Worm (Caenorhabditis elegans) whole organism, L1 larva: ENCODE data around the gene F49E12.12.
A peak's percentile ranks its signal among the peaks of the same experiment; 100 is the strongest.

ENCODE experiments used
- C04F5.9 ChIP-seq: sonication (generic microtip); optimal IDR thresholded peaks from 2 replicates; lab custom pipeline; 2016; ENCODE audit warnings: missing genetic modification characterization, missing compliant biosample characterization
- Y116A8C.19 ChIP-seq: sonication (generic microtip); optimal IDR thresholded peaks from 2 replicates; lab custom pipeline; 2016; ENCODE audit warnings: missing compliant biosample characterization, missing genetic modification characterization, borderline replicate concordance
- alr-1 ChIP-seq: fragments of 200-800 bp; sonication (Bioruptor generic); optimal IDR thresholded peaks from 2 replicates; lab custom pipeline; 2018; ENCODE audit warnings: borderline replicate concordance, mild to moderate bottlenecking, missing genetic modification characterization, missing compliant biosample characterization
- blmp-1 ChIP-seq: fragments of 150-350 bp; optimal IDR thresholded peaks from 2 replicates; lab custom pipeline; 2014; ENCODE audit warnings: missing biosample characterization, missing genetic modification characterization
- ceh-63 ChIP-seq: fragments of 200-800 bp; sonication (Bioruptor generic); optimal IDR thresholded peaks from 2 replicates; lab custom pipeline; 2018; ENCODE audit warnings: mild to moderate bottlenecking, missing genetic modification characterization, missing compliant biosample characterization
- ceh-8 ChIP-seq: fragments of 200-800 bp; sonication (Bioruptor generic); optimal IDR thresholded peaks from 2 replicates; lab custom pipeline; 2018; ENCODE audit warnings: mild to moderate bottlenecking, missing genetic modification characterization, moderate library complexity, missing compliant biosample characterization
- ceh-90 ChIP-seq: sonication (generic microtip); optimal IDR thresholded peaks from 2 replicates; lab custom pipeline; 2016; ENCODE audit warnings: missing genetic modification characterization, missing compliant biosample characterization
- efl-1 ChIP-seq, 4 experiments: fragments of 150-350 bp; optimal IDR thresholded peaks in 3 of 4; peaks in 1 of 4; 1 replicate in 1 of 4; 2 replicates in 3 of 4; lab custom pipeline; 2014; ENCODE audit warnings: missing biosample characterization in 2 of 4, missing genetic modification characterization in 2 of 4, missing genetic modification reagents in 2 of 4
- efl-3 ChIP-seq: fragments of 200-800 bp; sonication (Bioruptor generic); optimal IDR thresholded peaks from 2 replicates; lab custom pipeline; 2018; ENCODE audit warnings: mild to moderate bottlenecking, missing genetic modification characterization, missing compliant biosample characterization
- elt-2 ChIP-seq: sonication (generic microtip); optimal IDR thresholded peaks from 2 replicates; lab custom pipeline; 2016; ENCODE audit warnings: missing genetic modification characterization, mild to moderate bottlenecking, inconsistent platforms, missing compliant biosample characterization, missing genetic modification reagents
- ets-5 ChIP-seq: fragments of 200-800 bp; sonication (Bioruptor generic); IDR thresholded peaks from 2 replicates; pipeline ENCODE4 v1.3.6; 2022; ENCODE audit warnings: missing genetic modification characterization, missing compliant biosample characterization
- fkh-10 ChIP-seq: sonication (generic microtip); optimal IDR thresholded peaks from 2 replicates; lab custom pipeline; 2017; ENCODE audit warnings: missing biosample characterization, missing genetic modification reagents, missing genetic modification characterization
- fos-1 ChIP-seq: fragments of 150-350 bp; optimal IDR thresholded peaks from 2 replicates; lab custom pipeline; 2014; ENCODE audit warnings: missing biosample characterization, missing genetic modification characterization
- grh-1 ChIP-seq: fragments of 200-800 bp; sonication (Bioruptor generic); IDR thresholded peaks from 2 replicates; pipeline ENCODE4 v1.3.6; 2022; ENCODE audit warnings: missing genetic modification reagents, missing genetic modification characterization, missing compliant biosample characterization
- hpl-2 ChIP-seq: fragments of 150-350 bp; optimal IDR thresholded peaks from 2 replicates; lab custom pipeline; 2014; ENCODE audit warnings: missing biosample characterization, missing genetic modification reagents, missing genetic modification characterization
- jun-1 ChIP-seq: fragments of 150-350 bp; optimal IDR thresholded peaks from 2 replicates; lab custom pipeline; 2014; ENCODE audit warnings: missing biosample characterization, missing genetic modification reagents, missing genetic modification characterization
- lin-13 ChIP-seq: fragments of 150-350 bp; optimal IDR thresholded peaks from 2 replicates; lab custom pipeline; 2014; ENCODE audit warnings: missing biosample characterization, missing genetic modification reagents, missing genetic modification characterization
- lin-14 ChIP-seq: fragments of 200-800 bp; sonication (Bioruptor generic); optimal IDR thresholded peaks from 2 replicates; lab custom pipeline; 2018; ENCODE audit warnings: mild to moderate bottlenecking, missing genetic modification characterization, moderate library complexity, missing compliant biosample characterization
- lin-35 ChIP-seq, 2 experiments: fragments of 150-350 bp; optimal IDR thresholded peaks; 2 replicates each; lab custom pipeline; 2014; ENCODE audit warnings: missing biosample characterization in 2 of 2, missing genetic modification characterization in 2 of 2, missing genetic modification reagents in 2 of 2
- lin-39 ChIP-seq: fragments of 150-350 bp; optimal IDR thresholded peaks from 2 replicates; lab custom pipeline; 2014; ENCODE audit warnings: missing biosample characterization, missing genetic modification reagents, missing genetic modification characterization
- lir-3 ChIP-seq: sonication (generic microtip); optimal IDR thresholded peaks from 2 replicates; lab custom pipeline; 2016; ENCODE audit warnings: mild to moderate bottlenecking, missing genetic modification characterization, moderate library complexity, missing compliant biosample characterization; ENCODE audit not compliant: poor library complexity
- mab-9 ChIP-seq: fragments of 200-800 bp; sonication (Bioruptor generic); IDR thresholded peaks from 2 replicates; pipeline ENCODE4 v1.3.6; 2022; ENCODE audit warnings: missing genetic modification reagents, missing genetic modification characterization, missing compliant biosample characterization
- mep-1 ChIP-seq: fragments of 150-350 bp; optimal IDR thresholded peaks from 2 replicates; lab custom pipeline; 2014; ENCODE audit warnings: missing biosample characterization, missing genetic modification characterization
- nhr-12 ChIP-seq: sonication (generic microtip); optimal IDR thresholded peaks from 2 replicates; lab custom pipeline; 2017; ENCODE audit warnings: missing biosample characterization, missing genetic modification characterization
- nhr-19 ChIP-seq: fragments of 200-800 bp; sonication (Bioruptor generic); conservative IDR thresholded peaks from 2 replicates; pipeline ENCODE4 v1.3.6; 2022; ENCODE audit warnings: missing genetic modification characterization, missing compliant biosample characterization
- nhr-84 ChIP-seq: sonication (generic microtip); optimal IDR thresholded peaks from 2 replicates; lab custom pipeline; 2017; ENCODE audit warnings: missing biosample characterization, missing genetic modification characterization
- nhr-85 ChIP-seq: sonication (generic microtip); peaks from one replicate; lab custom pipeline; 2016; ENCODE audit warnings: missing genetic modification characterization, inconsistent platforms, missing compliant biosample characterization
- nhr-90 ChIP-seq: sonication (generic microtip); optimal IDR thresholded peaks from 2 replicates; lab custom pipeline; 2016; ENCODE audit warnings: mild to moderate bottlenecking, missing genetic modification characterization, missing compliant biosample characterization; ENCODE audit not compliant: poor library complexity
- pag-3 ChIP-seq: sonication (generic microtip); optimal IDR thresholded peaks from 2 replicates; lab custom pipeline; 2017; ENCODE audit warnings: missing genetic modification characterization, mild to moderate bottlenecking, missing compliant biosample characterization, antibody characterized with exemption, borderline replicate concordance; ENCODE audit not compliant: insufficient read depth
- snpc-4 ChIP-seq: fragments of 150-350 bp; optimal IDR thresholded peaks from 2 replicates; lab custom pipeline; 2014; ENCODE audit warnings: missing biosample characterization, missing genetic modification characterization
- swsn-7 ChIP-seq: sonication (generic microtip); optimal IDR thresholded peaks from 2 replicates; lab custom pipeline; 2016; ENCODE audit warnings: missing genetic modification characterization, missing compliant biosample characterization
- tbx-2 ChIP-seq: sonication (generic microtip); optimal IDR thresholded peaks from 2 replicates; lab custom pipeline; 2016; ENCODE audit warnings: missing genetic modification characterization, missing compliant biosample characterization
- unc-30 ChIP-seq: sonication (generic microtip); optimal IDR thresholded peaks from 2 replicates; lab custom pipeline; 2017; ENCODE audit warnings: missing biosample characterization, missing genetic modification characterization
- vab-15 ChIP-seq: sonication (generic microtip); optimal IDR thresholded peaks from 2 replicates; lab custom pipeline; 2017; ENCODE audit warnings: missing genotype, mild to moderate bottlenecking, missing genetic modification characterization, missing compliant biosample characterization
- xbp-1 ChIP-seq: sonication (generic microtip); optimal IDR thresholded peaks from 2 replicates; lab custom pipeline; 2016; ENCODE audit warnings: missing genetic modification characterization, missing compliant biosample characterization
- zag-1 ChIP-seq: fragments of 150-350 bp; optimal IDR thresholded peaks from 2 replicates; lab custom pipeline; 2014; ENCODE audit warnings: missing biosample characterization, missing genetic modification characterization
- zip-4 ChIP-seq: fragments of 200-800 bp; sonication (Bioruptor generic); optimal IDR thresholded peaks from 2 replicates; lab custom pipeline; 2018; ENCODE audit warnings: mild to moderate bottlenecking, missing genetic modification characterization, moderate library complexity, missing compliant biosample characterization
- ztf-11 ChIP-seq, 2 experiments: sonication (generic microtip); optimal IDR thresholded peaks; 2 replicates each; lab custom pipeline; 2016 to 2017; ENCODE audit warnings: missing genetic modification characterization in 2 of 2, missing biosample characterization in 1 of 2, missing compliant biosample characterization in 1 of 2

The F49E12.12 gene

ce11 chrII:8399997-8400396 is 18.7 kb downstream of the F49E12.12 start:
- peak; percentile 77 for TF ChIP-seq elt-2 (tag; lab: Kevin White, UChicago)
- TF ChIP-seq mab-9, result no peak
- no peak for TF ChIP-seq fos-1 (tag; lab: Kevin White, UChicago)
- peak; percentile 48 for TF ChIP-seq jun-1
- no peak for TF ChIP-seq tbx-2
- no peak for TF ChIP-seq ceh-90

ce11 chrII:8404748-8405147 is 23.5 kb downstream of the F49E12.12 start, which contains the start of gene skpo-1:
Gene skpo-1 (minus strand): TSS chrII:8404848.
- TF ChIP-seq alr-1 (tag; lab: Kevin White, UChicago) (no peak), Y116A8C.19 (no peak), efl-1 (optimal IDR thresholded peaks at IDR 0.05; lab: Kevin White, UChicago) (no peak), efl-1 (GFP tag; optimal IDR thresholded peaks at IDR 0.05 in 1 of 2; lab: Kevin White, UChicago) (peak in 1 of 2 experiments; percentile 10), ceh-8 (GFP tag; lab: Kevin White, UChicago) (no peak), xbp-1 (tag; lab: Kevin White, UChicago) (no peak), snpc-4 (tag; lab: Kevin White, UChicago) (no peak)

- no peak for TF ChIP-seq ceh-63
- TF ChIP-seq nhr-90 (tag; lab: Kevin White, UChicago), result no peak
- TF ChIP-seq tbx-2, result no peak
- TF ChIP-seq grh-1 (GFP tag; lab: Robert Waterston, UW), result no peak
- no peak for TF ChIP-seq mep-1 (tag; lab: Kevin White, UChicago)
- TF ChIP-seq lir-3 (tag; lab: Kevin White, UChicago), result no peak
- no peak for TF ChIP-seq hpl-2 (GFP tag; lab: Kevin White, UChicago)
- no peak for TF ChIP-seq vab-15 (tag; lab: Kevin White, UChicago)
- no peak for TF ChIP-seq lin-13 (GFP tag; lab: Kevin White, UChicago)
- TF ChIP-seq lin-35 (GFP tag; optimal IDR thresholded peaks at IDR 0.05; lab: Kevin White, UChicago), result no peak
- no peak for TF ChIP-seq zag-1
- TF ChIP-seq fos-1 (tag; lab: Kevin White, UChicago), result no peak
- TF ChIP-seq xbp-1 (tag; lab: Kevin White, UChicago), result no peak
- no peak for TF ChIP-seq nhr-12
- no peak for TF ChIP-seq fkh-10 (GFP tag; lab: Kevin White, UChicago)
These were observed 24.0 kb downstream of the F49E12.12 start, which contains the start of gene ubc-24 for ce11 chrII:8405303-8405702. Gene ubc-24 (plus strand): TSS chrII:8405603.

ce11 chrII:8407491-8407890 is 26.2 kb downstream of the F49E12.12 start, which contains the start of gene sra-13:
Gene sra-13 (plus strand): TSS chrII:8407685.
- TF ChIP-seq nhr-84 (tag; lab: Kevin White, UChicago) (no peak), ets-5 (GFP tag; lab: Robert Waterston, UW) (no peak), unc-30 (tag; lab: Kevin White, UChicago) (no peak), pag-3 (no peak), ceh-90 (no peak), alr-1 (tag; lab: Kevin White, UChicago) (no peak), swsn-7 (no peak), ceh-8 (GFP tag; lab: Kevin White, UChicago) (no peak), nhr-19 (GFP tag; lab: Robert Waterston, UW) (no peak)

- TF ChIP-seq lin-14 (GFP tag; lab: Kevin White, UChicago) (peak; percentile 45), nhr-85 (peak; percentile 82), lin-39 (tag; lab: Kevin White, UChicago) (peak; percentile 60), blmp-1 (tag; lab: Kevin White, UChicago) (peak; percentile 17), zip-4 (GFP tag; lab: Kevin White, UChicago) (no peak), ztf-11 (tag; optimal IDR thresholded peaks at IDR 0.05; lab: Kevin White, UChicago) (peak in 1 of 2 experiments; percentile 28), lin-13 (GFP tag; lab: Kevin White, UChicago) (no peak), C04F5.9 (tag; lab: Kevin White, UChicago) (no peak), efl-3 (GFP tag; lab: Kevin White, UChicago) (peak; percentile 50)
These were observed 28.2 kb downstream of the F49E12.12 start for ce11 chrII:8409538-8409937.
